Worm (Caenorhabditis elegans) whole organism, mixed stage, embryonic: Measurements from ENCODE around the gene T28A11.20.

Experiments used
- lsy-2 ChIP-seq: fragments of 150-350 bp; optimal IDR thresholded peaks from 2 replicates; lab custom pipeline; 2014; ENCODE audit warnings: missing biosample characterization, missing genetic modification characterization
- nhr-237 ChIP-seq: fragments of 150-350 bp; optimal IDR thresholded peaks from 2 replicates; lab custom pipeline; 2014; ENCODE audit warnings: missing biosample characterization, missing genetic modification characterization
- nhr-76 ChIP-seq: sonication (generic microtip); optimal IDR thresholded peaks from 2 replicates; lab custom pipeline; 2017; ENCODE audit warnings: missing biosample characterization, missing genetic modification characterization

DNA sequence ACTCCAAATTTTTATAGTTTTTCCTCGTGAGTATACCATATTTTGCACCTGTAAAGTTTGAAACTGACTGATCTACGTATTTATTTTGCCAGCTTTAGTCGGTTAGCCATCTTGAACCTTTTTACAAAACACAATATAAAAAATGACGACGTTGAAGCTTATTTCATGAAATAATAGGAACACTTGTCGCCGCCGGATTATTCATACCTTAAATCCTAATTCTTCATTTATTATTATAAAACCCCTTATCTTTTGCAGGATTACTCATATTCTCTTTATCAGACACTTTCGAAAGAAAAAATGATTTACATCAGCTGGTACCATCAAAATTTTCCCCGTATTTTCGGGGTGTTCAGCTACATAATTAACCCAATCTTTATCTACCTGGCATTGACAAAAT is 25.5 kb downstream of the T28A11.20 start, which contains the start of gene srj-8:
- TF ChIP-seq nhr-237 (tag; lab: Kevin White, UChicago) (no peak), nhr-76 (tag; lab: Kevin White, UChicago) (no peak), lsy-2 (tag; lab: Kevin White, UChicago) (no peak)
